Worm (Caenorhabditis elegans) whole organism, L4 larva: Measurements from ENCODE around the gene rbmx-2.

ENCODE experiments used
- D1046.2 ChIP-seq: fragments of 200-800 bp; sonication (Bioruptor generic); IDR thresholded peaks from 2 replicates; pipeline ENCODE4 v1.3.6; 2022; ENCODE audit warnings: missing genetic modification characterization, missing compliant biosample characterization
- F10B5.3 ChIP-seq: sonication (generic microtip); optimal IDR thresholded peaks from 2 replicates; lab custom pipeline; 2016; ENCODE audit warnings: mild to moderate bottlenecking, missing genetic modification characterization, missing compliant biosample characterization
- F26F4.8 ChIP-seq: fragments of 200-800 bp; sonication (Bioruptor generic); conservative IDR thresholded peaks from 2 replicates; pipeline ENCODE4 v1.3.6; 2022; ENCODE audit warnings: missing genetic modification characterization, missing compliant biosample characterization
- F49E8.2 ChIP-seq: sonication (generic microtip); optimal IDR thresholded peaks from 2 replicates; lab custom pipeline; 2016; ENCODE audit warnings: missing compliant biosample characterization, mild to moderate bottlenecking, missing genetic modification characterization, borderline replicate concordance
- R02D3.7 ChIP-seq: fragments of 150-350 bp; sonication (generic microtip); optimal IDR thresholded peaks from 3 replicates; lab custom pipeline; 2014; ENCODE audit warnings: missing biosample characterization, missing genetic modification characterization
- T20F7.1 ChIP-seq: fragments of 200-800 bp; sonication (Bioruptor generic); optimal IDR thresholded peaks from 2 replicates; lab custom pipeline; 2018; ENCODE audit warnings: mild to moderate bottlenecking, missing genetic modification characterization, missing compliant biosample characterization
- T26A8.4 ChIP-seq: fragments of 200-800 bp; sonication (Bioruptor generic); IDR thresholded peaks from 2 replicates; pipeline ENCODE4 v1.3.6; 2022; ENCODE audit warnings: missing genetic modification characterization, missing compliant biosample characterization
- Y5F2A.4 ChIP-seq: fragments of 200-800 bp; sonication (Bioruptor generic); optimal IDR thresholded peaks from 2 replicates; lab custom pipeline; 2018; ENCODE audit warnings: mild to moderate bottlenecking, missing genetic modification characterization, missing compliant biosample characterization
- Y75B8A.6 ChIP-seq: fragments of 200-800 bp; sonication (Bioruptor generic); IDR thresholded peaks from 2 replicates; pipeline ENCODE4 v1.3.6; 2022; ENCODE audit warnings: missing genetic modification reagents, missing genetic modification characterization, missing compliant biosample characterization
- attf-4 ChIP-seq: sonication (generic microtip); optimal IDR thresholded peaks from 3 replicates; lab custom pipeline; 2017; ENCODE audit warnings: missing biosample characterization, missing genetic modification characterization
- ceh-44 ChIP-seq: fragments of 200-800 bp; sonication (Bioruptor generic); IDR thresholded peaks from 2 replicates; pipeline ENCODE4 v1.3.6; 2022; ENCODE audit warnings: missing genetic modification reagents, missing genetic modification characterization, missing compliant biosample characterization
- ceh-82 ChIP-seq: sonication (generic microtip); optimal IDR thresholded peaks from 2 replicates; lab custom pipeline; 2017; ENCODE audit warnings: missing biosample characterization, missing genetic modification characterization
- ctbp-1 ChIP-seq: fragments of 200-800 bp; sonication (Bioruptor generic); IDR thresholded peaks from 2 replicates; pipeline ENCODE4 v1.3.6; 2022; ENCODE audit warnings: missing genetic modification reagents, missing genetic modification characterization, missing compliant biosample characterization
- daf-19 ChIP-seq: fragments of 200-800 bp; sonication (Bioruptor generic); conservative IDR thresholded peaks from 2 replicates; pipeline ENCODE4 v1.3.6; 2022; ENCODE audit warnings: missing genetic modification characterization, missing compliant biosample characterization
- dve-1 ChIP-seq: sonication (generic microtip); optimal IDR thresholded peaks from 2 replicates; lab custom pipeline; 2017; ENCODE audit warnings: antibody characterized with exemption, mild to moderate bottlenecking, missing genetic modification characterization, missing compliant biosample characterization; ENCODE audit not compliant: insufficient read depth
- egl-27 ChIP-seq: sonication (generic microtip); optimal IDR thresholded peaks from 3 replicates; lab custom pipeline; 2017; ENCODE audit warnings: missing biosample characterization, missing genetic modification reagents, missing genetic modification characterization
- egl-43 ChIP-seq: fragments of 200-800 bp; sonication (Bioruptor generic); IDR thresholded peaks from 2 replicates; pipeline ENCODE4 v1.3.6; 2022; ENCODE audit warnings: missing genetic modification reagents, missing genetic modification characterization, missing compliant biosample characterization
- fos-1 ChIP-seq: fragments of 150-350 bp; optimal IDR thresholded peaks from 2 replicates; lab custom pipeline; 2014; ENCODE audit warnings: missing biosample characterization, missing genetic modification characterization
- gei-8 ChIP-seq: fragments of 200-800 bp; sonication (Bioruptor generic); optimal IDR thresholded peaks from 2 replicates; lab custom pipeline; 2018; ENCODE audit warnings: mild to moderate bottlenecking, missing genetic modification characterization, missing compliant biosample characterization
- hif-1 ChIP-seq, 2 experiments: sonication (generic microtip); optimal IDR thresholded peaks; 2 replicates each; lab custom pipeline; 2016 to 2017; ENCODE audit warnings: missing compliant biosample characterization in 2 of 2, missing genetic modification characterization in 2 of 2, missing genetic modification reagents in 2 of 2, missing genotype in 2 of 2, mild to moderate bottlenecking in 1 of 2
- hlh-11 ChIP-seq: fragments of 200-800 bp; sonication (Bioruptor generic); optimal IDR thresholded peaks from 2 replicates; lab custom pipeline; 2018; ENCODE audit warnings: mild to moderate bottlenecking, missing genetic modification characterization, missing compliant biosample characterization
- hlh-30 ChIP-seq: sonication (generic microtip); optimal IDR thresholded peaks from 2 replicates; lab custom pipeline; 2017; ENCODE audit warnings: antibody characterized with exemption, mild to moderate bottlenecking, missing genetic modification characterization, missing compliant biosample characterization; ENCODE audit not compliant: insufficient read depth
- hmg-1.1 ChIP-seq: fragments of 200-800 bp; sonication (Bioruptor generic); IDR thresholded peaks from 2 replicates; pipeline ENCODE4 v1.3.6; 2022; ENCODE audit warnings: missing genetic modification reagents, missing genetic modification characterization, missing compliant biosample characterization
- lin-13 ChIP-seq: fragments of 150-350 bp; optimal IDR thresholded peaks from 2 replicates; lab custom pipeline; 2014; ENCODE audit warnings: missing biosample characterization, missing genetic modification reagents, missing genetic modification characterization
- lin-38 ChIP-seq: fragments of 200-800 bp; sonication (Bioruptor generic); IDR thresholded peaks from 2 replicates; pipeline ENCODE4 v1.3.6; 2022; ENCODE audit warnings: missing genetic modification reagents, missing genetic modification characterization, missing compliant biosample characterization
- lin-39 ChIP-seq: fragments of 150-350 bp; optimal IDR thresholded peaks from 2 replicates; lab custom pipeline; 2014; ENCODE audit warnings: missing biosample characterization, missing genetic modification reagents, missing genetic modification characterization
- lsy-2 ChIP-seq, 2 experiments: fragments of 150-350 bp in 1 of 2; sonication (generic microtip) in 1 of 2; optimal IDR thresholded peaks; 2 replicates each; lab custom pipeline; 2014 to 2017; ENCODE audit warnings: missing biosample characterization in 2 of 2, missing genetic modification characterization in 2 of 2
- mdl-1 ChIP-seq, 2 experiments: fragments of 150-350 bp in 1 of 2; sonication (generic microtip) in 1 of 2; optimal IDR thresholded peaks; 2 replicates each; lab custom pipeline; 2014 to 2017; ENCODE audit warnings: missing biosample characterization in 2 of 2, missing genetic modification characterization in 2 of 2
- mes-2 ChIP-seq: sonication (generic microtip); optimal IDR thresholded peaks from 2 replicates; lab custom pipeline; 2016; ENCODE audit warnings: missing genotype, mild to moderate bottlenecking, missing genetic modification characterization, missing compliant biosample characterization; ENCODE audit not compliant: poor library complexity, severe bottlenecking
- mxl-2 ChIP-seq: fragments of 200-800 bp; sonication (Bioruptor generic); conservative IDR thresholded peaks from 2 replicates; pipeline ENCODE4 v1.3.6; 2022; ENCODE audit warnings: missing genetic modification reagents, missing genetic modification characterization, missing compliant biosample characterization
- nhr-11 ChIP-seq: fragments of 150-350 bp; optimal IDR thresholded peaks from 2 replicates; lab custom pipeline; 2014; ENCODE audit warnings: missing biosample characterization, missing genetic modification characterization
- nhr-28 ChIP-seq: fragments of 150-350 bp; optimal IDR thresholded peaks from 2 replicates; lab custom pipeline; 2014; ENCODE audit warnings: missing biosample characterization, missing genetic modification characterization
- nhr-41 ChIP-seq: fragments of 200-800 bp; sonication (Bioruptor generic); IDR thresholded peaks from 2 replicates; pipeline ENCODE4 v1.3.6; 2022; ENCODE audit warnings: missing genetic modification reagents, missing genetic modification characterization, missing compliant biosample characterization
- nhr-48 ChIP-seq: sonication (generic microtip); optimal IDR thresholded peaks from 2 replicates; lab custom pipeline; 2016; ENCODE audit warnings: mild to moderate bottlenecking, missing genetic modification characterization, missing compliant biosample characterization
- nhr-6 ChIP-seq: fragments of 150-350 bp; optimal IDR thresholded peaks from 2 replicates; lab custom pipeline; 2014; ENCODE audit warnings: missing biosample characterization, missing genetic modification characterization
- nhr-76 ChIP-seq: fragments of 150-350 bp; optimal IDR thresholded peaks from 2 replicates; lab custom pipeline; 2014; ENCODE audit warnings: missing biosample characterization, missing genetic modification characterization
- nhr-77 ChIP-seq: fragments of 150-350 bp; optimal IDR thresholded peaks from 2 replicates; lab custom pipeline; 2014; ENCODE audit warnings: missing biosample characterization, missing genetic modification characterization
- rbr-2 ChIP-seq: sonication (generic microtip); optimal IDR thresholded peaks from 2 replicates; lab custom pipeline; 2016; ENCODE audit warnings: missing genotype, missing genetic modification characterization, missing compliant biosample characterization
- saeg-2 ChIP-seq: fragments of 200-800 bp; sonication (Bioruptor generic); IDR thresholded peaks from 2 replicates; pipeline ENCODE4 v1.3.6; 2022; ENCODE audit warnings: missing genetic modification reagents, missing genetic modification characterization, missing compliant biosample characterization
- sdz-12 ChIP-seq: fragments of 200-800 bp; sonication (Bioruptor generic); optimal IDR thresholded peaks from 2 replicates; lab custom pipeline; 2018; ENCODE audit warnings: mild to moderate bottlenecking, missing genetic modification characterization, missing compliant biosample characterization
- set-16 ChIP-seq: fragments of 200-800 bp; sonication (Bioruptor generic); IDR thresholded peaks from 2 replicates; pipeline ENCODE4 v1.3.6; 2022; ENCODE audit warnings: missing genetic modification reagents, missing genetic modification characterization, missing compliant biosample characterization
- spr-3 ChIP-seq: fragments of 200-800 bp; sonication (Bioruptor generic); optimal IDR thresholded peaks from 2 replicates; lab custom pipeline; 2018; ENCODE audit warnings: mild to moderate bottlenecking, missing genetic modification characterization, missing compliant biosample characterization
- tag-97 ChIP-seq: fragments of 200-800 bp; sonication (Bioruptor generic); IDR thresholded peaks from 2 replicates; pipeline ENCODE4 v1.3.6; 2022; ENCODE audit warnings: missing genetic modification characterization, missing compliant biosample characterization
- unc-130 ChIP-seq: sonication (generic microtip); optimal IDR thresholded peaks from 2 replicates; lab custom pipeline; 2016; ENCODE audit warnings: missing genetic modification reagents, missing genetic modification characterization, missing compliant biosample characterization
- unc-62 ChIP-seq, 3 experiments: fragments of 150-350 bp in 1 of 3; sonication (generic microtip); optimal IDR thresholded peaks in 2 of 3; peaks in 1 of 3; 1 replicate in 1 of 3; 2 replicates in 2 of 3; lab custom pipeline; 2014 to 2017; ENCODE audit warnings: missing biosample characterization in 3 of 3, missing genetic modification characterization in 3 of 3, missing genetic modification reagents in 3 of 3, missing genotype in 1 of 3
- vab-7 ChIP-seq: fragments of 200-800 bp; sonication (Bioruptor generic); IDR thresholded peaks from 2 replicates; pipeline ENCODE4 v1.3.6; 2022; ENCODE audit warnings: missing genetic modification reagents, missing genetic modification characterization, missing compliant biosample characterization
- zfp-2 ChIP-seq: sonication (generic microtip); optimal IDR thresholded peaks from 2 replicates; lab custom pipeline; 2016; ENCODE audit warnings: mild to moderate bottlenecking, missing genetic modification characterization, missing compliant biosample characterization
- ztf-7 ChIP-seq: fragments of 150-350 bp; optimal IDR thresholded peaks from 2 replicates; lab custom pipeline; 2014; ENCODE audit warnings: missing biosample characterization, missing genetic modification characterization

The rbmx-2 gene

ce11 chrII:6177975-6178742 lies 18.6 kb downstream of the rbmx-2 start (continued):
- TF ChIP-seq hif-1 (tag; optimal IDR thresholded peaks at IDR 0.05; lab: Kevin White, UChicago) (no peak), ctbp-1 (no peak), Y75B8A.6 (GFP tag; lab: Robert Waterston, UW) (no peak), lin-13 (GFP tag; lab: Kevin White, UChicago) (no peak), attf-4 (tag; lab: Kevin White, UChicago) (no peak), zfp-2 (tag; lab: Kevin White, UChicago) (no peak), ztf-7 (no peak), mes-2 (tag; lab: Kevin White, UChicago) (no peak), F10B5.3 (tag; lab: Kevin White, UChicago) (no peak), nhr-28 (peak; percentile 45), mdl-1 (tag; optimal IDR thresholded peaks at IDR 0.05; lab: Kevin White, UChicago) (peak in 1 of 2 experiments; percentile 10), hlh-30 (no peak), nhr-48 (tag; lab: Kevin White, UChicago) (no peak), set-16 (GFP tag; lab: Robert Waterston, UW) (no peak), ceh-82 (tag; lab: Kevin White, UChicago) (no peak), F49E8.2 (tag; lab: Kevin White, UChicago) (no peak), egl-43 (GFP tag; lab: Robert Waterston, UW) (no peak), nhr-6 (tag; lab: Kevin White, UChicago) (no peak), rbr-2 (tag; lab: Kevin White, UChicago) (no peak), unc-130 (no peak), hlh-11 (tag; lab: Kevin White, UChicago) (peak; percentile 34), lin-38 (no peak), tag-97 (GFP tag; lab: Robert Waterston, UW) (no peak), F26F4.8 (GFP tag; lab: Robert Waterston, UW) (no peak), unc-62 (GFP tag; optimal IDR thresholded peaks at IDR 0.05 in 1 of 2; lab: Kevin White, UChicago) (peak in 1 of 2 experiments; percentile 51), unc-62 (tag; optimal IDR thresholded peaks at IDR 0.05; lab: Kevin White, UChicago) (no peak), D1046.2 (GFP tag; lab: Robert Waterston, UW) (no peak), R02D3.7 (tag; lab: Kevin White, UChicago) (no peak), nhr-76 (tag; lab: Kevin White, UChicago) (no peak), lsy-2 (tag; optimal IDR thresholded peaks at IDR 0.05; lab: Kevin White, UChicago) (no peak), lin-39 (no peak), ceh-44 (GFP tag; lab: Robert Waterston, UW) (no peak), vab-7 (GFP tag; lab: Robert Waterston, UW) (no peak), T26A8.4 (GFP tag; lab: Robert Waterston, UW) (no peak), dve-1 (peak; percentile 14), spr-3 (GFP tag; lab: Kevin White, UChicago) (no peak), nhr-77 (tag; lab: Kevin White, UChicago) (peak; percentile 30), saeg-2 (no peak), egl-27 (tag; lab: Kevin White, UChicago) (no peak)
- TF ChIP-seq, all 104 proteins: peak for 9

DNA sequence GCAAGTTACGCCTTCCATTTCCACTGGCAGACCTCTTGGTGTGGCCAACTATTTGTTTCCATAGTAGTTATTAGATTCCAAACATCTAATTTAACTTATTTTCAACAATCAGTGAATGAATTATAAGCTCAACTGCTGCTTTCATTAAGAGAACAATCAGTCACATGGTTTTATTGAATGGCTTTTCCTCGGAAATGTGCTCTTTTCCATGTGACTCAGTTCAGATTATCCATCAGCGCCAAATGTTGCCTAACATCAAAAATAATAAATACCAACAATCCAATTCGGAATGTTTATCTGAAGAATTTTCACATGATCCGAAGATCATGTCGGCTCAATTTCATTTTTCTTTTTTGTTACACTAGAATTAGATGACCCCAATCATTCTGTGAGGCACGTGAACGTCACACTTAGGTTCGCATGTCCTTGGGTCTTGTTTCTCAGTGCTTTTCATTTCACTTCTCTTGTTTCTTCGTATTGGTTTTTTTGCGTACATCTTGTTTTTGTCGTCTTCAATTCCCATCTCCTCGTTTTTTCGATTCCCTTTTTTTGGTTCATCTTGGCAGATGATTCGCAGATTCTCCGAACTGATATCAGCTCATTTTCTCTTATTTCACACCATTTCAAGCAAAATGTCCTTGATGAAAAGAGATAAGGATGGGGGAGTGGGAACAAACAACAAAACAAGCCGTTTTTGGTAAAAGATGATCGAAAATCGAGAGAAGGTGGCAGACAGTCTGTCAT lies 20.4 kb downstream of the rbmx-2 start:
- no peak for TF ChIP-seq nhr-77 (tag; lab: Kevin White, UChicago)
- TF ChIP-seq ceh-82 (tag; lab: Kevin White, UChicago) = no peak
- TF ChIP-seq Y5F2A.4 (GFP tag; lab: Kevin White, UChicago) = no peak
- TF ChIP-seq hmg-1.1 (GFP tag; lab: Robert Waterston, UW) = no peak
- TF ChIP-seq mxl-2 (GFP tag; lab: Robert Waterston, UW) = 0 out of 2 replicates have a peak, but pooled peaks have one; percentile 45
- no peak for TF ChIP-seq sdz-12 (GFP tag; lab: Kevin White, UChicago)
- no peak for TF ChIP-seq T20F7.1 (GFP tag; lab: Kevin White, UChicago)
- TF ChIP-seq nhr-11 = peak; percentile 27
- TF ChIP-seq fos-1 (tag; lab: Kevin White, UChicago) = no peak
- TF ChIP-seq ceh-44 (GFP tag; lab: Robert Waterston, UW) = no peak
- no peak for TF ChIP-seq nhr-41
- TF ChIP-seq R02D3.7 (tag; lab: Kevin White, UChicago) = no peak
- TF ChIP-seq daf-19 (GFP tag; lab: Robert Waterston, UW) = no peak
- peak; percentile 29 for TF ChIP-seq nhr-28
- TF ChIP-seq rbr-2 (tag; lab: Kevin White, UChicago) = no peak
- no peak for TF ChIP-seq gei-8 (GFP tag; lab: Kevin White, UChicago)
